Worm (Caenorhabditis elegans) whole organism, early embryonic: Measurements from ENCODE around the gene dnj-9.

Source experiments
- F13C5.2 ChIP-seq: sonication (generic microtip); optimal IDR thresholded peaks from 2 replicates; lab custom pipeline; 2017; ENCODE audit warnings: mild to moderate bottlenecking, missing genetic modification characterization, inconsistent platforms, missing compliant biosample characterization
- aly-1 ChIP-seq: sonication (generic microtip); optimal IDR thresholded peaks from 2 replicates; lab custom pipeline; 2016; ENCODE audit warnings: missing genetic modification characterization, missing compliant biosample characterization
- ama-1 ChIP-seq: fragments of 150-350 bp; optimal IDR thresholded peaks from 2 replicates; lab custom pipeline; 2014
- ceh-36 ChIP-seq: sonication (generic microtip); optimal IDR thresholded peaks from 2 replicates; lab custom pipeline; 2016; ENCODE audit warnings: missing genetic modification characterization, inconsistent platforms, missing compliant biosample characterization
- flt-1 ChIP-seq: fragments of 200-800 bp; sonication (Bioruptor generic); IDR thresholded peaks from 2 replicates; pipeline ENCODE4 v1.3.6; 2022; ENCODE audit warnings: missing genetic modification characterization, missing compliant biosample characterization
- hmbx-1 ChIP-seq: sonication (generic microtip); optimal IDR thresholded peaks from 2 replicates; lab custom pipeline; 2016; ENCODE audit warnings: mild to moderate bottlenecking, missing genetic modification characterization, missing compliant biosample characterization
- hmg-4 ChIP-seq: fragments of 200-800 bp; sonication (Bioruptor generic); optimal IDR thresholded peaks from 2 replicates; lab custom pipeline; 2018; ENCODE audit warnings: mild to moderate bottlenecking, missing genetic modification characterization, missing compliant biosample characterization
- hnd-1 ChIP-seq: sonication (generic microtip); optimal IDR thresholded peaks from 2 replicates; lab custom pipeline; 2016; ENCODE audit warnings: missing genetic modification characterization, missing compliant biosample characterization
- sea-1 ChIP-seq: fragments of 200-800 bp; sonication (Bioruptor generic); conservative IDR thresholded peaks from 2 replicates; pipeline ENCODE4 v1.3.6; 2022; ENCODE audit warnings: missing genetic modification characterization, missing compliant biosample characterization
- tbx-37 ChIP-seq: fragments of 200-800 bp; sonication (Bioruptor generic); conservative IDR thresholded peaks from 2 replicates; pipeline ENCODE4 v1.3.6; 2022; ENCODE audit warnings: missing genetic modification reagents, missing genetic modification characterization, missing compliant biosample characterization

- TF ChIP-seq ama-1 (lab: Kevin White, UChicago): no peak
- TF ChIP-seq hmbx-1 (tag; lab: Kevin White, UChicago): no peak
- TF ChIP-seq flt-1: no peak
- TF ChIP-seq hmg-4 (GFP tag; lab: Kevin White, UChicago): no peak
- TF ChIP-seq aly-1 (tag; lab: Kevin White, UChicago): no peak
- no peak for TF ChIP-seq hnd-1 (tag; lab: Kevin White, UChicago)
- TF ChIP-seq ceh-36 (tag; lab: Kevin White, UChicago): no peak
- no peak for TF ChIP-seq F13C5.2 (tag; lab: Kevin White, UChicago)
- TF ChIP-seq tbx-37 (GFP tag; lab: Robert Waterston, UW): no peak
- TF ChIP-seq sea-1 (GFP tag; lab: Robert Waterston, UW): no peak
These were observed 34.1 kb downstream of the dnj-9 start, which contains the start of gene R05F9.7 for ce11 chrII:4885976-4886375.
